Worm (Caenorhabditis elegans): ENCODE measurements around the gene lido-5.

- TF ChIP-seq ceh-34 (tag; optimal IDR thresholded peaks at IDR 0.05) (no peak), nhr-232 (tag; optimal IDR thresholded peaks at IDR 0.05) (no peak), dmd-4 (tag; optimal IDR thresholded peaks at IDR 0.05; ENCODE audit: borderline replicate concordance) (no peak), gmeb-2 (tag; optimal IDR thresholded peaks at IDR 0.05) (no peak)
These were observed at the start of gene lido-5 for ce11 chrX:17110555-17110954.

Measured in whole organism, late embryonic.